Worm (Caenorhabditis elegans): ENCODE measurements around the gene F18H3.1.

DNA sequence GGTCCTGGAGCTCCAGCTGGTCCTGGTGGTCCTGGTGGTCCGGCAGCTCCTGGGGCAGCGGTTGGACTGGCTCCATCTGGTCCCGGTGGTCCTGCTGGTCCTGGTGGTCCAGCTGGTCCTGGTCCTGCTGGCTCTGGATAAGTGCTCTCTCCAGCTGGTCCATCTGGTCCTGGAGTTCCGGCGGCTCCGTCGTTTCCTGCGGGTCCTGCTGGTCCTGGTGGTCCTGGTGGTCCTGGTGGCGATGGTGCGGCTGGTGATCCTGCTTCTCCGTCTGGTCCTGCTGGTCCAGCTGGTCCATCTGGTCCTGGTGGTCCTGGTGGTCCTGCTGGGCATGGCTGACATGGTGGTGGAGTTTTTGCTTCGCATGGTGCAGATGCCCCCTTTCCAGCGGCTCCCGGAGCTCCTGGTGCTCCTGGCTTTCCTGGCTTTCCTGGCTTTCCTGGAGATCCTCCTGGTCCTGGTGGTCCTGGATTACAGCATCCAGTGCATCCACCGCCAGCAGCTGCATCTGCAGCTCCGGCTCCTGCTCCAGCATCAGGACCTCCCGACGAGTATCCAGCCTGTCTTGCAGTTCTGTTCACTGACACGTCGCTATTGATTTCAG is 9.1 kb upstream of the F18H3.1 start:
- TF ChIP-seq ceh-34 (tag; optimal IDR thresholded peaks at IDR 0.05) (no peak), fax-1 (tag; optimal IDR thresholded peaks at IDR 0.05) (no peak), ama-1 (optimal IDR thresholded peaks at IDR 0.05) (no peak), ceh-24 (tag; optimal IDR thresholded peaks at IDR 0.05) (no peak), pax-1 (tag; optimal IDR thresholded peaks at IDR 0.05) (no peak), sox-2 (GFP tag; IDR thresholded peaks at IDR 0.05) (no peak), ceh-48 (tag; optimal IDR thresholded peaks at IDR 0.05) (no peak), C38D4.7 (GFP tag; optimal IDR thresholded peaks at IDR 0.05) (no peak), zip-5 (tag; optimal IDR thresholded peaks at IDR 0.05) (no peak), rnt-1 (tag; optimal IDR thresholded peaks at IDR 0.05) (no peak), F13H6.1 (tag; optimal IDR thresholded peaks at IDR 0.05) (no peak), nfya-1 (tag; optimal IDR thresholded peaks at IDR 0.05) (no peak), hlh-30 (tag; optimal IDR thresholded peaks at IDR 0.05; ENCODE audit: insufficient read depth) (no peak)

Data from whole organism, late embryonic.